Worm (Caenorhabditis elegans): Measurements from ENCODE around the gene Y53F4B.43.
"Not testable (repeated sequence)": the region's sequence is repeated elsewhere in the genome, so short reads cannot be mapped to it uniquely, and the experiment has no call there.

Gene Y53F4B.43

ce11 chrII:14988171-14988570, at the start of gene Y53F4B.43:
TSS of gene Y53F4B.43 (plus strand) at chrII:14988471.
- not testable (repeated sequence) for TF ChIP-seq tab-1 (GFP tag; IDR thresholded peaks at IDR 0.05); med-1 (GFP tag; optimal IDR thresholded peaks at IDR 0.05; ENCODE audit: insufficient read depth); T22C8.4 (GFP tag; IDR thresholded peaks at IDR 0.05)

DNA sequence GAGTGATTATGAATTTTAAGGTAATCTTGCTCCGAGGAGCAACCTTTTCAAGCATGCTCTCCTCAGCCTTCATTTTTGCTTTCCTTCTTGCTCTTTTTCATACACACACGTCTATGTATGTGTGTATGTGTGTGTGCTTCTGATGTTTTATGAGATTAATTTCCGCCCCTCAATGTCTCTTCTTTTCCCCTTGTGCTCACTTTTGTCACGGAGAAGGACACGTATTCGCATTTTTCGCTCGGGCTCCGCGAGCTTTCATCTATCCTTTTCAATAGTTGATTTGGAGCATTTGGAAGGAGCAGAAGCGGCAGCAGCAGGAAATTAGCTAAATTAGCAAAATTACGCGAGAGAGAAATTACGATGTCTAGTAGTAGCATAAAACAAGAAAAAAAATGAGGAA, 47.9 kb upstream of the Y53F4B.43 start:
- TF ChIP-seq ztf-23 (GFP tag; IDR thresholded peaks at IDR 0.05), result no peak
- no peak for TF ChIP-seq tab-1 (GFP tag; IDR thresholded peaks at IDR 0.05)
- TF ChIP-seq med-1 (GFP tag; optimal IDR thresholded peaks at IDR 0.05; ENCODE audit: insufficient read depth), result no peak
- no peak for TF ChIP-seq klf-2 (GFP tag; conservative IDR thresholded peaks at IDR 0.05)
- no peak for TF ChIP-seq flt-1 (GFP tag; IDR thresholded peaks at IDR 0.05)
- TF ChIP-seq T22C8.4 (GFP tag; IDR thresholded peaks at IDR 0.05), result no peak
- no peak for TF ChIP-seq ztf-29 (GFP tag; IDR thresholded peaks at IDR 0.05)
- TF ChIP-seq ref-1 (GFP tag; conservative IDR thresholded peaks at IDR 0.05), result no peak
- no peak for TF ChIP-seq cog-1 (tag; optimal IDR thresholded peaks at IDR 0.05)

ce11 chrII:14940980-14941379, 47.3 kb upstream of the Y53F4B.43 start:
- TF ChIP-seq T22C8.4 (GFP tag; IDR thresholded peaks at IDR 0.05) (no peak), tab-1 (GFP tag; IDR thresholded peaks at IDR 0.05) (no peak), cog-1 (tag; optimal IDR thresholded peaks at IDR 0.05) (no peak), ztf-23 (GFP tag; IDR thresholded peaks at IDR 0.05) (no peak), flt-1 (GFP tag; IDR thresholded peaks at IDR 0.05) (no peak), klf-2 (GFP tag; conservative IDR thresholded peaks at IDR 0.05) (no peak), med-1 (GFP tag; optimal IDR thresholded peaks at IDR 0.05; ENCODE audit: insufficient read depth) (no peak), ztf-29 (GFP tag; IDR thresholded peaks at IDR 0.05) (no peak), ref-1 (GFP tag; conservative IDR thresholded peaks at IDR 0.05) (no peak)

- TF ChIP-seq klf-2 (GFP tag; conservative IDR thresholded peaks at IDR 0.05) (no peak), med-1 (GFP tag; optimal IDR thresholded peaks at IDR 0.05; ENCODE audit: insufficient read depth) (no peak)
These were observed 42.8 kb upstream of the Y53F4B.43 start for ce11 chrII:14945518-14945917.

- TF ChIP-seq ztf-23 (GFP tag; IDR thresholded peaks at IDR 0.05), result no peak
- TF ChIP-seq cog-1 (tag; optimal IDR thresholded peaks at IDR 0.05), result no peak
- no peak for TF ChIP-seq ref-1 (GFP tag; conservative IDR thresholded peaks at IDR 0.05)
- no peak for TF ChIP-seq flt-1 (GFP tag; IDR thresholded peaks at IDR 0.05)
- no peak for TF ChIP-seq med-1 (GFP tag; optimal IDR thresholded peaks at IDR 0.05; ENCODE audit: insufficient read depth)
- TF ChIP-seq T22C8.4 (GFP tag; IDR thresholded peaks at IDR 0.05), result no peak
- no peak for TF ChIP-seq ztf-29 (GFP tag; IDR thresholded peaks at IDR 0.05)
- TF ChIP-seq klf-2 (GFP tag; conservative IDR thresholded peaks at IDR 0.05), result no peak
- no peak for TF ChIP-seq tab-1 (GFP tag; IDR thresholded peaks at IDR 0.05)
These were observed 41.7 kb upstream of the Y53F4B.43 start for ce11 chrII:14946545-14946944.

- TF ChIP-seq ztf-29 (GFP tag; IDR thresholded peaks at IDR 0.05) (no peak), flt-1 (GFP tag; IDR thresholded peaks at IDR 0.05) (no peak), med-1 (GFP tag; optimal IDR thresholded peaks at IDR 0.05; ENCODE audit: insufficient read depth) (no peak), cog-1 (tag; optimal IDR thresholded peaks at IDR 0.05) (no peak), klf-2 (GFP tag; conservative IDR thresholded peaks at IDR 0.05) (no peak), T22C8.4 (GFP tag; IDR thresholded peaks at IDR 0.05) (no peak), tab-1 (GFP tag; IDR thresholded peaks at IDR 0.05) (no peak), ref-1 (GFP tag; conservative IDR thresholded peaks at IDR 0.05) (no peak), ztf-23 (GFP tag; IDR thresholded peaks at IDR 0.05) (no peak)
These were observed 35.7 kb upstream of the Y53F4B.43 start for ce11 chrII:14952464-14953064.

DNA sequence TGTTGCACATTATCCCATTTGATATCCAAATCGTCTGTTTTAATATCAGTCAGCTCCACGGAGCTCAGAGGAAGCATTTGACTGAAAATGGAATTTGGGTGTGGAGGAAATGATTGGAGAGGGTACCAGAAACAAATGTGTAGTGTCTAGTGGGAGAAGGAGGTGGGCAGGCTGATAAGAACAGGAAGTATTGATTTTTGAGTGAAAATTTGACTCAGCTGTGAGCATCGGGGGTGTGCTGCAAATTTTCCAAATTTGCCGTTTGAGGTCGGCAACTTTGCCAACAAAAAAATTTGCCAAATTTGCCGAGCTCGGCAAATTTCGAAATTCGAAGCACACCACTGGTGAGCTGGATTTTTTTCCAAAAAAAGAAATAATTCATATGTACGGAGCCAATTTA, 30.2 kb upstream of the Y53F4B.43 start, which contains the start of gene Y53F4B.1:
Y53F4B.1 (minus strand) TSS at position 101 of the 400 bp plus-strand sequence.
- no peak for TF ChIP-seq tab-1 (GFP tag; IDR thresholded peaks at IDR 0.05)
- no peak for TF ChIP-seq med-1 (GFP tag; optimal IDR thresholded peaks at IDR 0.05; ENCODE audit: insufficient read depth)
- TF ChIP-seq cog-1 (tag; optimal IDR thresholded peaks at IDR 0.05), result no peak
- TF ChIP-seq ztf-23 (GFP tag; IDR thresholded peaks at IDR 0.05), result no peak
- TF ChIP-seq ztf-29 (GFP tag; IDR thresholded peaks at IDR 0.05), result no peak
- no peak for TF ChIP-seq klf-2 (GFP tag; conservative IDR thresholded peaks at IDR 0.05)

ce11 chrII:14959273-14959672, 29.0 kb upstream of the Y53F4B.43 start:
- TF ChIP-seq flt-1 (GFP tag; IDR thresholded peaks at IDR 0.05), result no peak
- no peak for TF ChIP-seq cog-1 (tag; optimal IDR thresholded peaks at IDR 0.05)
- no peak for TF ChIP-seq ztf-29 (GFP tag; IDR thresholded peaks at IDR 0.05)
- no peak for TF ChIP-seq klf-2 (GFP tag; conservative IDR thresholded peaks at IDR 0.05)
- TF ChIP-seq med-1 (GFP tag; optimal IDR thresholded peaks at IDR 0.05; ENCODE audit: insufficient read depth), result no peak
- no peak for TF ChIP-seq ref-1 (GFP tag; conservative IDR thresholded peaks at IDR 0.05)
- no peak for TF ChIP-seq tab-1 (GFP tag; IDR thresholded peaks at IDR 0.05)
- TF ChIP-seq T22C8.4 (GFP tag; IDR thresholded peaks at IDR 0.05), result no peak
- TF ChIP-seq ztf-23 (GFP tag; IDR thresholded peaks at IDR 0.05), result no peak

DNA sequence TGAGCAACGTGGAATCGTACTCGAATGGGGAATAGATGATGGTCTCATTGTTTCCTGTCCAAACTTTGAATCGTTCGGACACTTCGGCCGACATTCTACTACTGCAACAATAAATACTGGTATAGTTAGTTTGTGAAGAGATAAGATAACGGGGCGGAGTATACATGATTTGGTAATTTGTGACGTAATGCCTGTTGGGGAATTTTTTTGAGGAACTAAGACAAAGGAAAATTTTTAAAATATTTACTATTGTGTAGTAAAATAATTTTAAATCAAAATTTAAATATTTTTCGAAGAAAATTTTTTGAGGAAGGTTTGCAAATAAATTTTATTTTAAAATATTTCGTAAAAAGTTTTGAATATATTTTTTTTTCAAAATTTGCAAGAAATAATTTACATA, 24.3 kb upstream of the Y53F4B.43 start, which contains the start of gene elo-9:
elo-9 (minus strand) TSS at position 101 of the 400 bp plus-strand sequence.
- TF ChIP-seq cog-1 (tag; optimal IDR thresholded peaks at IDR 0.05) (no peak), tab-1 (GFP tag; IDR thresholded peaks at IDR 0.05) (no peak), ztf-29 (GFP tag; IDR thresholded peaks at IDR 0.05) (no peak), ztf-23 (GFP tag; IDR thresholded peaks at IDR 0.05) (no peak), med-1 (GFP tag; optimal IDR thresholded peaks at IDR 0.05; ENCODE audit: insufficient read depth) (no peak), T22C8.4 (GFP tag; IDR thresholded peaks at IDR 0.05) (no peak), klf-2 (GFP tag; conservative IDR thresholded peaks at IDR 0.05) (no peak), ref-1 (GFP tag; conservative IDR thresholded peaks at IDR 0.05) (no peak), flt-1 (GFP tag; IDR thresholded peaks at IDR 0.05) (no peak)

- no peak for TF ChIP-seq ref-1 (GFP tag; conservative IDR thresholded peaks at IDR 0.05)
These were observed 23.4 kb upstream of the Y53F4B.43 start for ce11 chrII:14964877-14965276.
